Fruit fly (Drosophila melanogaster) whole organism: ENCODE results near the gene sp3.

Experiments
- CG8478 ChIP-seq: fragments of >200 bp; optimal IDR thresholded peaks from 2 replicates; lab custom pipeline; 2018; ENCODE audit warnings: inconsistent platforms
- EcR ChIP-seq, 2 experiments: fragments of >200 bp; optimal IDR thresholded peaks; 2 replicates each; lab custom pipeline; 2017; ENCODE audit warnings: missing biosample characterization in 2 of 2, missing genetic modification characterization in 2 of 2, missing genetic modification reagents in 2 of 2
- psq ChIP-seq: fragments of >200 bp; optimal IDR thresholded peaks from 2 replicates; lab custom pipeline; 2017

DNA sequence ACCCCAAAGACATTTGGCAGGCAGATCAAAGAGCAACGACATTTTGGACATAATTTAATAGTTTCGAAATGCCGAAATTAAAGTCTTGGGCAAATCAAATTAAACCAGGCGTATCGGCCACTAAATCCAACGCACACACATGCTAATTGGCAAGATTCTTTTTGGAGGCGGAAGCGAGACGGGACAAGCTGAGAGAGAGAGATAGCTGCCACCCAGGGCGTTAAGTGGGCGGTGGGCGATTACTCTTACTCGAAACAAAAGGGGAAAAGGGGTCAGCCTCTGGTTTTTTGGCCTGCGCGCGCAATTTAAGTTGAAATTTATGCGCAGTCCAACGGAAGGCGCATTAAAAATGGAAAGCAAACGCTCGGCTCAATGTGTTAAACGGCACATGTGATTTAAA is 42.6 kb downstream of the sp3 start:
- TF ChIP-seq CG8478 (lab: Kevin White, UChicago): no peak
- TF ChIP-seq EcR (GFP tag; optimal IDR thresholded peaks at IDR 0.05; lab: Kevin White, UChicago): no peak
- no peak for TF ChIP-seq psq (lab: Kevin White, UChicago)
